Worm (Caenorhabditis elegans) whole organism, young adult: Measurements from ENCODE around the gene xrn-2.

Experiments used
- F57C9.4 ChIP-seq: sonication (generic microtip); optimal IDR thresholded peaks from 2 replicates; lab custom pipeline; 2017; ENCODE audit warnings: mild to moderate bottlenecking, missing genetic modification characterization, missing compliant biosample characterization
- K12H6.12 ChIP-seq: fragments of 200-800 bp; sonication (Bioruptor generic); optimal IDR thresholded peaks from 2 replicates; lab custom pipeline; 2018; ENCODE audit warnings: mild to moderate bottlenecking, missing genetic modification characterization, missing compliant biosample characterization
- T07F8.4 ChIP-seq: sonication (generic microtip); optimal IDR thresholded peaks from 2 replicates; lab custom pipeline; 2016; ENCODE audit warnings: mild to moderate bottlenecking, missing genetic modification characterization, moderate library complexity, missing compliant biosample characterization
- Y53F4B.3 ChIP-seq: fragments of 200-800 bp; sonication (Bioruptor generic); IDR thresholded peaks from 2 replicates; pipeline ENCODE4 v1.3.6; 2022; ENCODE audit warnings: missing genetic modification reagents, missing genetic modification characterization, missing compliant biosample characterization
- ZK185.1 ChIP-seq: sonication (generic microtip); optimal IDR thresholded peaks from 2 replicates; lab custom pipeline; 2016; ENCODE audit warnings: mild to moderate bottlenecking, missing genetic modification characterization, missing compliant biosample characterization; ENCODE audit not compliant: poor library complexity, severe bottlenecking
- akir-1 ChIP-seq: fragments of 200-800 bp; sonication (Bioruptor generic); optimal IDR thresholded peaks from 2 replicates; lab custom pipeline; 2018; ENCODE audit warnings: mild to moderate bottlenecking, missing genetic modification characterization, moderate library complexity, missing compliant biosample characterization
- ama-1 ChIP-seq, 3 experiments: fragments of 150-350 bp in 1 of 3; sonication (generic microtip) in 2 of 3; optimal IDR thresholded peaks; 2 replicates each; lab custom pipeline; 2014 to 2018; ENCODE audit warnings: missing biosample characterization in 2 of 3, missing genetic modification characterization in 2 of 3, missing genetic modification reagents in 2 of 3
- attf-3 ChIP-seq: fragments of 200-800 bp; sonication (Bioruptor generic); conservative IDR thresholded peaks from 2 replicates; pipeline ENCODE4 v1.3.6; 2022; ENCODE audit warnings: missing genetic modification reagents, missing genetic modification characterization, missing compliant biosample characterization
- attf-5 ChIP-seq: fragments of 200-800 bp; sonication (Bioruptor generic); optimal IDR thresholded peaks from 2 replicates; lab custom pipeline; 2018; ENCODE audit warnings: mild to moderate bottlenecking, missing genetic modification characterization, missing compliant biosample characterization
- attf-6 ChIP-seq: fragments of 200-800 bp; sonication (Bioruptor generic); IDR thresholded peaks from 2 replicates; pipeline ENCODE4 v1.3.6; 2022; ENCODE audit warnings: missing genetic modification reagents, missing genetic modification characterization, missing compliant biosample characterization
- bed-1 ChIP-seq: fragments of 200-800 bp; sonication (Bioruptor generic); IDR thresholded peaks from 2 replicates; pipeline ENCODE4 v1.3.6; 2022; ENCODE audit warnings: missing genetic modification reagents, missing genetic modification characterization, missing compliant biosample characterization
- cebp-1 ChIP-seq, 2 experiments: fragments of 200-800 bp in 1 of 2; sonication (Bioruptor generic) in 1 of 2; sonication (generic microtip) in 1 of 2; IDR thresholded peaks in 1 of 2; optimal IDR thresholded peaks in 1 of 2; 2 replicates each; pipeline versions ENCODE4 v1.3.6 to Lab custom; 2017 to 2022; ENCODE audit warnings: missing compliant biosample characterization in 2 of 2, missing genetic modification characterization in 2 of 2, mild to moderate bottlenecking in 1 of 2, missing genetic modification reagents in 1 of 2, moderate library complexity in 1 of 2
- cebp-2 ChIP-seq: fragments of 200-800 bp; sonication (Bioruptor generic); IDR thresholded peaks from 2 replicates; pipeline ENCODE4 v1.3.6; 2022; ENCODE audit warnings: missing genetic modification characterization, missing compliant biosample characterization
- ceh-100 ChIP-seq: fragments of 200-800 bp; sonication (Bioruptor generic); IDR thresholded peaks from 2 replicates; pipeline ENCODE4 v1.3.6; 2022; ENCODE audit warnings: missing genetic modification reagents, missing genetic modification characterization, missing compliant biosample characterization
- ceh-27 ChIP-seq: fragments of 200-800 bp; sonication (Bioruptor generic); optimal IDR thresholded peaks from 2 replicates; lab custom pipeline; 2018; ENCODE audit warnings: mild to moderate bottlenecking, missing genetic modification characterization, moderate library complexity, missing compliant biosample characterization
- ceh-91 ChIP-seq: fragments of 200-800 bp; sonication (Bioruptor generic); IDR thresholded peaks from 2 replicates; pipeline ENCODE4 v1.3.6; 2022; ENCODE audit warnings: missing genetic modification reagents, missing genetic modification characterization, missing compliant biosample characterization
- dpl-1 ChIP-seq: fragments of 150-350 bp; optimal IDR thresholded peaks from 2 replicates; lab custom pipeline; 2014; ENCODE audit warnings: missing biosample characterization, missing genetic modification reagents, missing genetic modification characterization
- egl-44 ChIP-seq: fragments of 200-800 bp; sonication (Bioruptor generic); IDR thresholded peaks from 2 replicates; pipeline ENCODE4 v1.3.6; 2022; ENCODE audit warnings: missing genetic modification reagents, missing genetic modification characterization, missing compliant biosample characterization
- egrh-3 ChIP-seq: fragments of 200-800 bp; sonication (Bioruptor generic); IDR thresholded peaks from 2 replicates; pipeline ENCODE4 v1.3.6; 2022; ENCODE audit warnings: missing genetic modification reagents, missing genetic modification characterization, missing compliant biosample characterization
- ets-4 ChIP-seq: fragments of 200-800 bp; sonication (Bioruptor generic); optimal IDR thresholded peaks from 2 replicates; lab custom pipeline; 2018; ENCODE audit warnings: mild to moderate bottlenecking, missing genetic modification characterization, missing compliant biosample characterization
- hmg-1.2 ChIP-seq: fragments of 200-800 bp; sonication (Bioruptor generic); IDR thresholded peaks from 2 replicates; pipeline ENCODE4 v1.3.6; 2022; ENCODE audit warnings: missing genetic modification reagents, missing genetic modification characterization, missing compliant biosample characterization
- lin-35 ChIP-seq, 3 experiments: fragments of 150-350 bp in 2 of 3; sonication (generic microtip) in 1 of 3; optimal IDR thresholded peaks; 2 replicates each; lab custom pipeline; 2014 to 2018; ENCODE audit warnings: missing biosample characterization in 3 of 3, missing genetic modification characterization in 3 of 3, missing genetic modification reagents in 3 of 3
- lin-54 ChIP-seq: fragments of 200-800 bp; sonication (Bioruptor generic); optimal IDR thresholded peaks from 2 replicates; lab custom pipeline; 2018; ENCODE audit warnings: mild to moderate bottlenecking, missing genetic modification characterization, missing compliant biosample characterization
- lir-1 ChIP-seq: fragments of 200-800 bp; sonication (Bioruptor generic); conservative IDR thresholded peaks from 2 replicates; pipeline ENCODE4 v1.3.6; 2022; ENCODE audit warnings: missing genetic modification reagents, missing genetic modification characterization, missing compliant biosample characterization
- madf-6 ChIP-seq: fragments of 200-800 bp; sonication (Bioruptor generic); IDR thresholded peaks from 2 replicates; pipeline ENCODE4 v1.3.6; 2022; ENCODE audit warnings: missing genetic modification reagents, missing genetic modification characterization, missing compliant biosample characterization
- mcd-1 ChIP-seq: fragments of 200-800 bp; sonication (Bioruptor generic); IDR thresholded peaks from 2 replicates; pipeline ENCODE4 v1.3.6; 2022; ENCODE audit warnings: missing genetic modification reagents, missing genetic modification characterization, missing compliant biosample characterization
- mxl-1 ChIP-seq: sonication (generic microtip); optimal IDR thresholded peaks from 2 replicates; lab custom pipeline; 2016; ENCODE audit warnings: missing genetic modification characterization, missing compliant biosample characterization
- nhr-120 ChIP-seq: fragments of 200-800 bp; sonication (Bioruptor generic); IDR thresholded peaks from 2 replicates; pipeline ENCODE4 v1.3.6; 2022; ENCODE audit warnings: missing genetic modification characterization, missing compliant biosample characterization
- pbrm-1 ChIP-seq: fragments of 200-800 bp; sonication (Bioruptor generic); IDR thresholded peaks from 2 replicates; pipeline ENCODE4 v1.3.6; 2022; ENCODE audit warnings: missing genetic modification reagents, missing genetic modification characterization, missing compliant biosample characterization
- rec-8 ChIP-seq, 2 experiments: sonication (generic microtip); optimal IDR thresholded peaks; 2 replicates each; lab custom pipeline; 2016; ENCODE audit warnings: mild to moderate bottlenecking in 2 of 2, missing genetic modification characterization in 2 of 2, missing genetic modification reagents in 2 of 2, missing genotype in 2 of 2, missing biosample characterization in 1 of 2, missing compliant biosample characterization in 1 of 2, moderate library complexity in 1 of 2
- snpc-4 ChIP-seq, 5 experiments: fragments of 150-350 bp in 1 of 5; sonication (generic microtip) in 4 of 5; optimal IDR thresholded peaks; 2 replicates each; lab custom pipeline; 2014 to 2018; ENCODE audit warnings: missing genetic modification characterization in 5 of 5, missing biosample characterization in 3 of 5, antibody characterized with exemption in 2 of 5, mild to moderate bottlenecking in 2 of 5, missing compliant biosample characterization in 2 of 5, missing genotype in 2 of 5, moderate library complexity in 2 of 5, missing genetic modification reagents in 1 of 5
- somi-1 ChIP-seq: fragments of 200-800 bp; sonication (Bioruptor generic); optimal IDR thresholded peaks from 2 replicates; lab custom pipeline; 2018; ENCODE audit warnings: mild to moderate bottlenecking, missing genetic modification characterization, missing compliant biosample characterization
- unc-130 ChIP-seq: sonication (generic microtip); optimal IDR thresholded peaks from 2 replicates; lab custom pipeline; 2016; ENCODE audit warnings: missing genetic modification reagents, missing genetic modification characterization, missing compliant biosample characterization
- unc-62 ChIP-seq: fragments of 150-350 bp; optimal IDR thresholded peaks from 2 replicates; lab custom pipeline; 2014; ENCODE audit warnings: missing biosample characterization, missing genetic modification reagents, missing genetic modification characterization
- xnd-1 ChIP-seq: sonication (generic microtip); optimal IDR thresholded peaks from 2 replicates; lab custom pipeline; 2016; ENCODE audit warnings: missing genotype, missing genetic modification reagents, missing genetic modification characterization, missing compliant biosample characterization
- zfh-2 ChIP-seq: fragments of 200-800 bp; sonication (Bioruptor generic); conservative IDR thresholded peaks from 2 replicates; pipeline ENCODE4 v1.3.6; 2022; ENCODE audit warnings: missing genetic modification reagents, missing genetic modification characterization, missing compliant biosample characterization
- ztf-26 ChIP-seq: sonication (generic microtip); optimal IDR thresholded peaks from 2 replicates; lab custom pipeline; 2017; ENCODE audit warnings: missing genetic modification characterization, missing compliant biosample characterization
- ztf-6 ChIP-seq: fragments of 200-800 bp; sonication (Bioruptor generic); IDR thresholded peaks from 2 replicates; pipeline ENCODE4 v1.3.6; 2022; ENCODE audit warnings: missing genetic modification reagents, missing genetic modification characterization, missing compliant biosample characterization

Gene xrn-2

DNA sequence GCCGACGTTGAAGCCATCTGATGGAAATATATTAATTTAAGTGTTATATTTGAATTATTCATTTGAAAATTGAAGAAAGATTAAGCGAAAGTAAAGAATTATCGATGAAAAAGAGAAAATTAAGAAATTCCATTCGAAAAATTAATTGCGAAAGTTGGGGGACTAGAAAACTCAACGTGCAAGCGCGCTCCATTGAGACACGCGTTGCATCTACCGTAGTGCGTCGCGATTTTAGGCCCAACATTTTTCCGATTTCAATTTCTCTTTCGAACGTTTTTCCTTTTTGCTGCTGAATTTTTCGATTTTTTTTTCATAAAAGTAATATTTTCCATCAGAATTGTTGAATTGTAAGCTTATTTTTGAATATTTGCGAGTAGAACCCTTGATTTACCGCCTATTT lies 1.2 kb upstream of the xrn-2 start, which contains the start of gene Y48B6A.1 (continued):
- TF ChIP-seq lin-54 (GFP tag; lab: Kevin White, UChicago) = peak; percentile 87
- TF ChIP-seq ceh-100 (GFP tag; lab: Robert Waterston, UW) = peak; percentile 89
- TF ChIP-seq madf-6 = peak; percentile 80
- TF ChIP-seq attf-3 = peak; percentile 66
- no peak for TF ChIP-seq F57C9.4 (tag; lab: Kevin White, UChicago)
- peak; percentile 32 for TF ChIP-seq somi-1 (GFP tag; lab: Kevin White, UChicago)
- TF ChIP-seq hmg-1.2 (GFP tag; lab: Robert Waterston, UW) = peak; percentile 76
- no peak for TF ChIP-seq ZK185.1
- no peak for TF ChIP-seq Y53F4B.3
- TF ChIP-seq ceh-27 = peak; percentile 96
- TF ChIP-seq unc-130 = peak; percentile 93
- no peak for TF ChIP-seq bed-1 (GFP tag; lab: Robert Waterston, UW)
- TF ChIP-seq mcd-1 = peak; percentile 99
- peak in 2 of 3 experiments; percentile 39 to 90 for TF ChIP-seq lin-35 (GFP tag; optimal IDR thresholded peaks at IDR 0.05; lab: Kevin White, UChicago)
- TF ChIP-seq, all 124 proteins: peak for 79

DNA sequence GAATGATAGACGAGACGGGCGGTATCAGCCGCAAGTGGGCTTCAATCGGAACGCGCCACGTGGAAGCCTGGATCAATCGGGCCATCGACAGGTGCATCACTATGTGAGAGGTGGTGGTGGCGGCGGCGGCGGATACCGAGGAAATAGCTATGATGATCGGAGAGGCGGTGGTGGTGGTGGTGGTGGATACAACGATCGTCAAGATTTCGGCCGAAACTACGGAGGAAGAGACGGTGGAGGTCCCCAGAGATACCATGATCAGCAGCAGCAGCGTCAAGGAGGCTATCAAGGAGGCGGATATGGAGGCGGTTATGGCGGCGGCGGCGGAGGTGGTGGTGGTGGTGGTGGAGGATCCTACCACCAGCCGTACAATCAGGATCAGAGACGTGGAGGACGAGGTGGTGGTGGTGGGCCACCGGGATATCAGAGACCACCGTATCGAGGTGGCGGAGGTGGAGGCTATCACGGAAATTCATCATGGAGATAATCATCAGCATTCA lies 9.9 kb downstream of the xrn-2 start:
- TF ChIP-seq ztf-26 (tag; lab: Kevin White, UChicago) (no peak), T07F8.4 (no peak), xnd-1 (tag; lab: Kevin White, UChicago) (no peak), ets-4 (GFP tag; lab: Kevin White, UChicago) (no peak), zfh-2 (GFP tag; lab: Robert Waterston, UW) (peak; percentile 78), egrh-3 (GFP tag; lab: Robert Waterston, UW) (peak; percentile 81), attf-5 (no peak), mxl-1 (tag; lab: Kevin White, UChicago) (no peak), ama-1 (optimal IDR thresholded peaks at IDR 0.05; lab: Kevin White, UChicago) (no peak), ama-1 (GFP tag; optimal IDR thresholded peaks at IDR 0.05; lab: Kevin White, UChicago) (no peak), cebp-1 (GFP tag; IDR thresholded peaks at IDR 0.05; lab: Robert Waterston, UW) (0 out of 2 replicates have a peak, but pooled peaks have one; percentile 20), cebp-1 (tag; optimal IDR thresholded peaks at IDR 0.05; lab: Kevin White, UChicago) (no peak), ceh-91 (GFP tag; lab: Robert Waterston, UW) (no peak)

DNA sequence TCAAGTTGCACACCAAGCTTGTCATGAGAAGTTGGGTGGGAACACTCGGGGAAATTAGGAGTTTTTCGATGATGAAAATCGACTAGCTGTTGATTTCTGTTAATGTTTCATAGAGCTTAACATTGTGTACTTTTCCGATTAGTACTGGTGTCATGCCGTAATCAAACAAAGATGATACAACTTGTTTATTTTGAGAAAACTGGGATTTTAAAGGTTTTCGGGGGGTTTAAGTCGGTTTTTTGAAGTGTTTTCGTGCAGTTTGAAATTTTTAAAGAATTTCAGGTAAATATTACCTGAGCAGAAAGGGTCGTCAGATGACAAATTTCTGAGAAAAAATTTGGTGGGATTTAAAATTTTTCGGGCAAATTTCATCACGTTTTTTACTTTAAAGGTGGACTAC lies 16.0 kb downstream of the xrn-2 start, which contains the start of gene eat-2:
eat-2 (minus strand) TSS at position 101 of the 400 bp plus-strand sequence.
- TF ChIP-seq nhr-120 (GFP tag; lab: Robert Waterston, UW) (no peak), rec-8 (tag; optimal IDR thresholded peaks at IDR 0.05; lab: Kevin White, UChicago) (no peak), zfh-2 (GFP tag; lab: Robert Waterston, UW) (no peak), cebp-2 (GFP tag; lab: Robert Waterston, UW) (no peak), snpc-4 (GFP tag; optimal IDR thresholded peaks at IDR 0.05; lab: Kevin White, UChicago) (no peak), snpc-4 (tag; optimal IDR thresholded peaks at IDR 0.05; lab: Kevin White, UChicago) (no peak), akir-1 (GFP tag; lab: Kevin White, UChicago) (no peak), pbrm-1 (GFP tag; lab: Robert Waterston, UW) (no peak), lir-1 (no peak), egl-44 (GFP tag; lab: Robert Waterston, UW) (no peak), K12H6.12 (tag; lab: Kevin White, UChicago) (no peak), attf-3 (no peak), ztf-6 (GFP tag; lab: Robert Waterston, UW) (no peak), dpl-1 (GFP tag; lab: Kevin White, UChicago) (no peak), attf-6 (no peak), Y53F4B.3 (no peak), unc-62 (GFP tag; lab: Kevin White, UChicago) (no peak)
